Fruit fly (Drosophila melanogaster) whole organism, embryonic: ENCODE results near the gene LManIV.

Experiments
- Ada2b ChIP-seq: fragments of 200-800 bp; sonication (Bioruptor generic); IDR thresholded peaks from 2 replicates; pipeline ENCODE4 v1.3.6; 2022; ENCODE audit warnings: missing biosample characterization, missing genetic modification characterization
- CG10267 ChIP-seq: fragments of 200-800 bp; sonication (Bioruptor generic); optimal IDR thresholded peaks from 2 replicates; lab custom pipeline; 2018; ENCODE audit warnings: missing biosample characterization, mild to moderate bottlenecking, missing genetic modification characterization, moderate library complexity
- CG10979 ChIP-seq: fragments of 200-800 bp; sonication (Bioruptor generic); optimal IDR thresholded peaks from 2 replicates; lab custom pipeline; 2018; ENCODE audit warnings: missing biosample characterization, mild to moderate bottlenecking, missing genetic modification characterization, moderate library complexity
- CG11504 ChIP-seq: fragments of 200-800 bp; sonication (Bioruptor generic); optimal IDR thresholded peaks from 3 replicates; lab custom pipeline; 2019; ENCODE audit warnings: missing biosample characterization, mild to moderate bottlenecking, missing genetic modification characterization, moderate library complexity
- CG14710 ChIP-seq: fragments of 200-800 bp; sonication (Bioruptor generic); optimal IDR thresholded peaks from 3 replicates; lab custom pipeline; 2019; ENCODE audit warnings: missing biosample characterization, mild to moderate bottlenecking, missing genetic modification characterization, moderate library complexity
- CG15269 ChIP-seq: fragments of 200-800 bp; sonication (Bioruptor generic); optimal IDR thresholded peaks from 2 replicates; lab custom pipeline; 2018; ENCODE audit warnings: missing biosample characterization, mild to moderate bottlenecking, missing genetic modification characterization, moderate library complexity
- CG1603 ChIP-seq: fragments of 200-800 bp; sonication (Bioruptor generic); optimal IDR thresholded peaks from 2 replicates; lab custom pipeline; 2019; ENCODE audit warnings: missing biosample characterization, mild to moderate bottlenecking, missing genetic modification characterization, moderate library complexity
- CG17186 ChIP-seq: fragments of 200-800 bp; sonication (Bioruptor generic); optimal IDR thresholded peaks from 3 replicates; lab custom pipeline; 2017; ENCODE audit warnings: missing biosample characterization, missing genetic modification reagents, missing genetic modification characterization
- CG1832 ChIP-seq: fragments of 200-800 bp; sonication (Bioruptor generic); optimal IDR thresholded peaks from 2 replicates; lab custom pipeline; 2017; ENCODE audit warnings: missing biosample characterization, mild to moderate bottlenecking, missing genetic modification characterization, inconsistent platforms
- CG18599 ChIP-seq: fragments of 200-800 bp; sonication (Bioruptor generic); optimal IDR thresholded peaks from 3 replicates; lab custom pipeline; 2017; ENCODE audit warnings: missing biosample characterization, missing genetic modification characterization, mild to moderate bottlenecking, moderate library complexity, missing genetic modification reagents
- CG32532 ChIP-seq: fragments of 200-800 bp; sonication (Bioruptor generic); IDR thresholded peaks from 2 replicates; pipeline ENCODE4 v1.3.6; 2022; ENCODE audit warnings: missing biosample characterization, missing genetic modification characterization
- CG9797 ChIP-seq: fragments of 200-800 bp; sonication (Bioruptor generic); optimal IDR thresholded peaks from 3 replicates; lab custom pipeline; 2018; ENCODE audit warnings: missing biosample characterization, mild to moderate bottlenecking, missing genetic modification characterization
- Dp ChIP-seq: fragments of 200-800 bp; sonication (Bioruptor generic); optimal IDR thresholded peaks from 2 replicates; lab custom pipeline; 2018; ENCODE audit warnings: missing biosample characterization, mild to moderate bottlenecking, missing genetic modification characterization, moderate library complexity
- Eip74EF ChIP-seq, 2 experiments: fragments of 200-800 bp in 1 of 2; fragments of >200 bp in 1 of 2; sonication (Bioruptor generic) in 1 of 2; optimal IDR thresholded peaks; 2 replicates each; lab custom pipeline; 2017 to 2019; ENCODE audit warnings: missing biosample characterization in 2 of 2, missing genetic modification characterization in 2 of 2, mild to moderate bottlenecking in 1 of 2, moderate library complexity in 1 of 2
- Ets65A ChIP-seq: fragments of 200-800 bp; sonication (Bioruptor generic); peaks from one replicate; lab custom pipeline; 2016; ENCODE audit warnings: missing biosample characterization, missing genetic modification characterization
- Fer3 ChIP-seq: fragments of 200-800 bp; sonication (Bioruptor generic); optimal IDR thresholded peaks from 2 replicates; lab custom pipeline; 2018; ENCODE audit warnings: missing biosample characterization, mild to moderate bottlenecking, missing genetic modification characterization, moderate library complexity
- Hey ChIP-seq: fragments of 200-800 bp; sonication (Bioruptor generic); optimal IDR thresholded peaks from 3 replicates; lab custom pipeline; 2018; ENCODE audit warnings: missing biosample characterization, mild to moderate bottlenecking, missing genetic modification characterization
- HmgZ ChIP-seq: fragments of 200-800 bp; sonication (Bioruptor generic); optimal IDR thresholded peaks from 2 replicates; lab custom pipeline; 2018; ENCODE audit warnings: missing biosample characterization, mild to moderate bottlenecking, missing genetic modification characterization
- Nf-YC ChIP-seq: fragments of 200-800 bp; optimal IDR thresholded peaks from 3 replicates; lab custom pipeline; 2019; ENCODE audit warnings: missing biosample characterization, mild to moderate bottlenecking, missing genetic modification characterization, moderate library complexity
- Pdp1 ChIP-seq, 2 experiments: fragments of 200-800 bp; sonication (Bioruptor generic); optimal IDR thresholded peaks; 3 replicates each; lab custom pipeline; 2016; ENCODE audit warnings: missing biosample characterization in 2 of 2, missing genetic modification characterization in 2 of 2, mild to moderate bottlenecking in 1 of 2, moderate library complexity in 1 of 2
- Xbp1 ChIP-seq: fragments of 200-800 bp; sonication (Bioruptor generic); optimal IDR thresholded peaks from 3 replicates; lab custom pipeline; 2016; ENCODE audit warnings: missing biosample characterization, mild to moderate bottlenecking, missing genetic modification characterization
- ap ChIP-seq: fragments of 200-800 bp; sonication (Bioruptor generic); IDR thresholded peaks from 2 replicates; pipeline ENCODE4 v1.3.6; 2022; ENCODE audit warnings: missing biosample characterization, missing genetic modification characterization
- bcd ChIP-seq: fragments of 200-800 bp; sonication (Bioruptor generic); optimal IDR thresholded peaks from 2 replicates; lab custom pipeline; 2017; ENCODE audit warnings: missing biosample characterization, mild to moderate bottlenecking, missing genetic modification characterization
- caup ChIP-seq: fragments of 200-800 bp; sonication (Bioruptor generic); optimal IDR thresholded peaks from 3 replicates; lab custom pipeline; 2017; ENCODE audit warnings: missing biosample characterization, mild to moderate bottlenecking, missing genetic modification characterization, moderate library complexity; ENCODE audit not compliant: severe bottlenecking
- dati ChIP-seq: fragments of 200-800 bp; sonication (Bioruptor generic); IDR thresholded peaks from 2 replicates; pipeline ENCODE4 v1.3.6; 2022; ENCODE audit warnings: missing biosample characterization, missing genetic modification characterization
- eve ChIP-seq, 2 experiments: fragments of >200 bp; optimal IDR thresholded peaks; 2 replicates each; lab custom pipeline; 2017; ENCODE audit warnings: missing biosample characterization in 2 of 2, missing genetic modification characterization in 2 of 2
- ftz-f1 ChIP-seq: fragments of 200-800 bp; sonication (Bioruptor generic); optimal IDR thresholded peaks from 2 replicates; lab custom pipeline; 2016; ENCODE audit warnings: missing biosample characterization, missing genetic modification characterization
- gcm ChIP-seq: fragments of 200-800 bp; sonication (Bioruptor generic); optimal IDR thresholded peaks from 2 replicates; lab custom pipeline; 2019; ENCODE audit warnings: missing biosample characterization, mild to moderate bottlenecking, missing genetic modification characterization, moderate library complexity
- gsb-n ChIP-seq: fragments of 200-800 bp; sonication (Bioruptor generic); optimal IDR thresholded peaks from 3 replicates; lab custom pipeline; 2018; ENCODE audit warnings: missing biosample characterization, mild to moderate bottlenecking, missing genetic modification characterization
- hb ChIP-seq: fragments of 200-800 bp; sonication (Bioruptor generic); IDR thresholded peaks from 3 replicates; pipeline ENCODE4 v1.3.6; 2022; ENCODE audit warnings: missing biosample characterization, missing genetic modification characterization; ENCODE audit not compliant: partially characterized antibody
- klu ChIP-seq: fragments of 200-800 bp; sonication (Bioruptor generic); IDR thresholded peaks from 2 replicates; pipeline ENCODE4 v1.3.6; 2022; ENCODE audit warnings: missing biosample characterization, missing genetic modification characterization
- lmd ChIP-seq: fragments of 200-800 bp; sonication (Bioruptor generic); IDR thresholded peaks from 2 replicates; pipeline ENCODE4 v1.3.6; 2022; ENCODE audit warnings: missing biosample characterization, missing genetic modification characterization
- org-1 ChIP-seq: fragments of 200-800 bp; sonication (Bioruptor generic); optimal IDR thresholded peaks from 2 replicates; lab custom pipeline; 2017; ENCODE audit warnings: missing biosample characterization, missing genetic modification characterization
- pan ChIP-seq, 4 experiments: fragments of >200 bp in 3 of 4; fragments of 200-800 bp in 1 of 4; sonication (Bioruptor generic) in 1 of 4; optimal IDR thresholded peaks in 3 of 4; IDR thresholded peaks in 1 of 4; 2 replicates each; pipeline versions ENCODE4 v1.3.6 to Lab custom; 2017 to 2022; ENCODE audit warnings: missing biosample characterization in 2 of 4, missing genetic modification characterization in 2 of 4, mixed read lengths in 1 of 4
- pros ChIP-seq: fragments of 200-800 bp; sonication (Bioruptor generic); optimal IDR thresholded peaks from 3 replicates; lab custom pipeline; 2019; ENCODE audit warnings: missing biosample characterization, mild to moderate bottlenecking, missing genetic modification characterization, moderate library complexity
- psq ChIP-seq: fragments of 200-800 bp; sonication (Bioruptor generic); optimal IDR thresholded peaks from 2 replicates; lab custom pipeline; 2017; ENCODE audit warnings: missing biosample characterization, missing genetic modification characterization
- pzg ChIP-seq: fragments of 200-800 bp; sonication (Bioruptor generic); optimal IDR thresholded peaks from 3 replicates; lab custom pipeline; 2018; ENCODE audit warnings: missing biosample characterization, mild to moderate bottlenecking, missing genetic modification characterization, moderate library complexity
- sc ChIP-seq, 3 experiments: fragments of >200 bp in 2 of 3; fragments of 200-800 bp in 1 of 3; sonication (Bioruptor generic) in 1 of 3; optimal IDR thresholded peaks; 2 replicates in 2 of 3; 3 replicates in 1 of 3; lab custom pipeline; 2017; ENCODE audit warnings: mild to moderate bottlenecking in 1 of 3, missing biosample characterization in 1 of 3, missing genetic modification characterization in 1 of 3, missing genetic modification reagents in 1 of 3
- slou ChIP-seq: fragments of 200-800 bp; sonication (Bioruptor generic); optimal IDR thresholded peaks from 3 replicates; lab custom pipeline; 2016; ENCODE audit warnings: missing biosample characterization, missing genetic modification characterization
- sug ChIP-seq: fragments of 200-800 bp; optimal IDR thresholded peaks from 2 replicates; lab custom pipeline; 2019; ENCODE audit warnings: missing biosample characterization, mild to moderate bottlenecking, missing genetic modification characterization, moderate library complexity
- tap ChIP-seq: fragments of 200-800 bp; optimal IDR thresholded peaks from 3 replicates; lab custom pipeline; 2019; ENCODE audit warnings: missing biosample characterization, mild to moderate bottlenecking, missing genetic modification characterization, moderate library complexity
- tin ChIP-seq: fragments of 200-800 bp; sonication (Bioruptor generic); optimal IDR thresholded peaks from 3 replicates; lab custom pipeline; 2016; ENCODE audit warnings: missing biosample characterization, missing genetic modification characterization
- trem ChIP-seq: fragments of 200-800 bp; optimal IDR thresholded peaks from 3 replicates; lab custom pipeline; 2019; ENCODE audit warnings: missing biosample characterization, mild to moderate bottlenecking, missing genetic modification characterization, moderate library complexity
- wor ChIP-seq: fragments of 200-800 bp; sonication (Bioruptor generic); IDR thresholded peaks from 2 replicates; pipeline ENCODE4 v1.3.6; 2022; ENCODE audit warnings: missing biosample characterization, missing genetic modification characterization
- yki ChIP-seq: fragments of >200 bp; optimal IDR thresholded peaks from 3 replicates; lab custom pipeline; 2018
- zf30C ChIP-seq: fragments of 200-800 bp; sonication (Bioruptor generic); optimal IDR thresholded peaks from 3 replicates; lab custom pipeline; 2018; ENCODE audit warnings: missing biosample characterization, mild to moderate bottlenecking, missing genetic modification characterization

LManIV gene

DNA sequence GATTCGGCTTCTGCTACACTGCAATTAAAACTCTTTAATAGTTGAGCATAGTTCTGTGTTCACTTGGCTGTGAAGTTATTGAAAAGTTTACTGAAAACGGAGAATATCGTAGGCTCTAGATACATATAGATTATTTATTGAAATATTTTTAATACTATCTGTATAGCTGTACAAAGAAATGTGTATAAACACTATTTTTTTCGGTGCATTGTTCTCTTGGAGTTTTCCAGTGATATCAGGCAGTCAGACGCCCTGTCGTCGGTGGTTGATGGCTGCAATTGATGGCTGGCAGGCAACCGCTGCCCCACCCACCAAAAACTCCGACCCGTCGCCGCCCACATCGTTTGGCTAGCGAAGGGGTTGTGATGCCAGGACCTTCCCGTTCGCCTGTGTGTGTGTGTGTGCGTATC lies 25.8 kb downstream of the LManIV start (continued):
- TF ChIP-seq slou (GFP tag; lab: Kevin White, UChicago) (peak; percentile 34), lmd (GFP tag; lab: Robert Waterston, UW) (peak; percentile 23; the same call in 1 of the 2 replicates), CG18599 (peak; percentile 56), caup (GFP tag; lab: Kevin White, UChicago) (peak; percentile 28), ap (0 out of 2 replicates have a peak, but pooled peaks have one; percentile 10), CG1603 (tag; lab: Kevin White, UChicago) (peak; percentile 12), Xbp1 (GFP tag; lab: Kevin White, UChicago) (peak; percentile 22), Fer3 (no peak), CG10267 (tag; lab: Kevin White, UChicago) (peak; percentile 51), CG1832 (GFP tag; lab: Kevin White, UChicago) (no peak), Ada2b (GFP tag; lab: Robert Waterston, UW) (no peak), gcm (GFP tag; lab: Kevin White, UChicago) (peak; percentile 5), wor (GFP tag; lab: Robert Waterston, UW) (0 out of 2 replicates have a peak, but pooled peaks have one; percentile 22), org-1 (GFP tag; lab: Kevin White, UChicago) (peak; percentile 1), eve (GFP tag; optimal IDR thresholded peaks at IDR 0.05; lab: Kevin White, UChicago) (peak in 1 of 2 experiments; percentile 75), pan (optimal IDR thresholded peaks at IDR 0.05; lab: Kevin White, UChicago) (no peak), pan (GFP tag; optimal IDR thresholded peaks at IDR 0.05 in 1 of 2, IDR thresholded peaks at IDR 0.05 in 1 of 2) (peak in 1 of 2 experiments; percentile 40), CG15269 (tag; lab: Kevin White, UChicago) (peak; percentile 31), CG32532 (GFP tag; lab: Robert Waterston, UW) (0 out of 2 replicates have a peak, but pooled peaks have one; percentile 28), gsb-n (tag; lab: Kevin White, UChicago) (peak; percentile 55), CG11504 (tag; lab: Kevin White, UChicago) (peak; percentile 70), Eip74EF (GFP tag; optimal IDR thresholded peaks at IDR 0.05; lab: Kevin White, UChicago) (peak in 1 of 2 experiments; percentile 49), CG10979 (tag; lab: Kevin White, UChicago) (peak; percentile 74), tin (GFP tag; lab: Kevin White, UChicago) (peak; percentile 54), bcd (GFP tag; lab: Kevin White, UChicago) (peak; percentile 37), CG14710 (tag; lab: Kevin White, UChicago) (peak; percentile 31)

DNA sequence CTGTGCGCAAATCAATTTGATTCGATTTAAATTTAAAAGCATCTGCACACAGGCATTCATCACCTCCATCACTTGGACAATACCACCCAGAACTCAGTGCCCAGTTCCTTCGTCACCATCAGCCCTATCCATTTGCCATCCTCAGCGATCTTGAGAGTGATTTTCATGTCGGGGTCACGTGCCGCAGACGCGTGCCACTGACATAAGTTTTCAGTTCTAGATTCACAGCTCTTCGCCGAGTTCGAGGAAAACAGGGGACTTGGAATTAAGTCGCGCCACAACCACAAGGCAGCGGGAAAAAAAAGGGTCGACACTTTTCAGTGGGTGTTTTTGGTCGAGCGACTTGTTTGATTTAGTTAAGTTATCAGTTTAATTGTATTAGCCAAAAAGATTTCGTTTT lies 29.1 kb downstream of the LManIV start:
- no peak for TF ChIP-seq hb (GFP tag; lab: Robert Waterston, UW)
- no peak for TF ChIP-seq sc (optimal IDR thresholded peaks at IDR 0.05; lab: Kevin White, UChicago)
- TF ChIP-seq sc (GFP tag; optimal IDR thresholded peaks at IDR 0.05; lab: Kevin White, UChicago) = no peak
- TF ChIP-seq psq (GFP tag; lab: Kevin White, UChicago) = no peak
- TF ChIP-seq Hey (tag; lab: Kevin White, UChicago) = peak; percentile 91
- TF ChIP-seq pros = peak; percentile 69
- TF ChIP-seq klu (GFP tag; lab: Robert Waterston, UW) = no peak
- no peak for TF ChIP-seq dati (GFP tag; lab: Robert Waterston, UW)

DNA sequence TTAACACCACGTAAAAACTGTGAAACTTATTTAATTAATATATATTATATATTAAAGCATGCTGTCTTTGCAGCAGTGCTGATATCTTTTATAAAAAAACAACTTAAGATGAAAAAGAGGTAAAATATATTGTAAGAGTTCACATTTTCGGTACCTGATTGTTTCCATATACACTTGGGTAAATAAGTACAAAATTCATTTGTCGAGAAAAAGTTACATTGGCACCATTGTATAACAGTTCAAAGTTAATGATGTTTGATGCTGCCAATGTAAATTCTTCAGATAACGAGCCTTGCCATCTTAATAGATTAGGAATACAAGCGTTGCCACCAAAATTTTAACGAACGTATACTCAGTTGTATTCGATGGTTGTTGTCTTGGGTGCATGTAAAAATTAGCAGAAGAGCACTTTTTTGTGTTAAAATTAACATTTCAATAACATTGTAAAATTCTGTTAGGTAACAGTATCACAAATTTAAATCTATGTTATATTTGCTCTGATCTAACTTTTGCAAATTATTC lies 31.3 kb downstream of the LManIV start:
- peak; percentile 23 for TF ChIP-seq Nf-YC (tag; lab: Kevin White, UChicago)
- peak; percentile 43 for TF ChIP-seq CG17186 (GFP tag; lab: Kevin White, UChicago)
- peak; percentile 42 for TF ChIP-seq pzg (GFP tag; lab: Kevin White, UChicago)
- TF ChIP-seq zf30C = peak; percentile 34
- TF ChIP-seq ftz-f1 = no peak
- peak; percentile 30 for TF ChIP-seq trem (tag; lab: Kevin White, UChicago)
- peak; percentile 8 for TF ChIP-seq sug
- peak in 1 of 2 experiments; percentile 7 for TF ChIP-seq Pdp1 (GFP tag; optimal IDR thresholded peaks at IDR 0.05; lab: Kevin White, UChicago)
- peak; percentile 16 for TF ChIP-seq CG9797 (GFP tag; lab: Kevin White, UChicago)
- TF ChIP-seq Ets65A = peak; percentile 31
- TF ChIP-seq tap (tag; lab: Kevin White, UChicago) = no peak
- peak; percentile 9 for TF ChIP-seq Dp (GFP tag; lab: Kevin White, UChicago)
- peak; percentile 9 for TF ChIP-seq HmgZ (tag; lab: Kevin White, UChicago)
- peak; percentile 2 for TF ChIP-seq yki (lab: Kevin White, UChicago)
